Fruit fly (Drosophila melanogaster): ENCODE measurements around the gene CG11313.
A peak's percentile ranks its signal among the peaks of the same experiment; 100 is the strongest.

CG11313 gene

dm6 chr3R:30718442-30718841 is 12.5 kb downstream of the CG11313 start (continued):
- peak; percentile 33 for TF ChIP-seq org-1 (GFP tag; optimal IDR thresholded peaks at IDR 0.05)
- peak; percentile 14 for TF ChIP-seq CG30403 (GFP tag; optimal IDR thresholded peaks at IDR 0.05)
- no peak for TF ChIP-seq CG14860 (GFP tag; IDR thresholded peaks at IDR 0.05; ENCODE audit: partially characterized antibody)
- no peak for TF ChIP-seq CG7987 (GFP tag; optimal IDR thresholded peaks at IDR 0.05)
- no peak for TF ChIP-seq CG11456 (GFP tag; IDR thresholded peaks at IDR 0.05)
- TF ChIP-seq trh (GFP tag; optimal IDR thresholded peaks at IDR 0.05): no peak
- no peak for TF ChIP-seq Hr3 (GFP tag; optimal IDR thresholded peaks at IDR 0.05)
- no peak for TF ChIP-seq Mrtf (GFP tag; IDR thresholded peaks at IDR 0.05)
- no peak for TF ChIP-seq Poxn (GFP tag; IDR thresholded peaks at IDR 0.05)
- TF ChIP-seq Gsc (GFP tag; IDR thresholded peaks at IDR 0.05): no peak
- TF ChIP-seq gt (GFP tag; IDR thresholded peaks at IDR 0.05): no peak
- no peak for TF ChIP-seq CG12155 (GFP tag; optimal IDR thresholded peaks at IDR 0.05)
- 0 out of 3 replicates have a peak, but pooled peaks have one; percentile 46 for TF ChIP-seq otp (GFP tag; IDR thresholded peaks at IDR 0.05)
- no peak for TF ChIP-seq p53 (GFP tag; optimal IDR thresholded peaks at IDR 0.05)
- no peak for TF ChIP-seq NK7.1 (GFP tag; optimal IDR thresholded peaks at IDR 0.05)
- TF ChIP-seq cg (GFP tag; optimal IDR thresholded peaks at IDR 0.05): no peak
- TF ChIP-seq ci (GFP tag; IDR thresholded peaks at IDR 0.05): peak; percentile 75; the same call in 2 of the 3 replicates
- TF ChIP-seq crol (GFP tag; IDR thresholded peaks at IDR 0.05): no peak
- TF ChIP-seq ftz-f1 (GFP tag; optimal IDR thresholded peaks at IDR 0.05): no peak
- TF ChIP-seq en (GFP tag; optimal IDR thresholded peaks at IDR 0.05): no peak
- no peak for TF ChIP-seq Eip74EF (GFP tag; optimal IDR thresholded peaks at IDR 0.05)
- peak; percentile 2 for TF ChIP-seq ewg (GFP tag; optimal IDR thresholded peaks at IDR 0.05)
- peak; percentile 5 for TF ChIP-seq CG8924 (tag; optimal IDR thresholded peaks at IDR 0.05)
- peak; percentile 61; the same call in 1 of the 2 replicates for TF ChIP-seq CG32772 (GFP tag; IDR thresholded peaks at IDR 0.05)
- no peak for TF ChIP-seq CG7745 (tag; optimal IDR thresholded peaks at IDR 0.05)
- TF ChIP-seq CG13775 (GFP tag; optimal IDR thresholded peaks at IDR 0.05): no peak
- no peak for TF ChIP-seq aop (GFP tag; IDR thresholded peaks at IDR 0.05)
- TF ChIP-seq NC2α (GFP tag; optimal IDR thresholded peaks at IDR 0.05): no peak
- TF ChIP-seq CG12769 (tag; optimal IDR thresholded peaks at IDR 0.05): peak; percentile 5
- peak; percentile 50 for TF ChIP-seq gem (tag; optimal IDR thresholded peaks at IDR 0.05)
- no peak for TF ChIP-seq CG1832 (GFP tag; optimal IDR thresholded peaks at IDR 0.05)
- no peak for TF ChIP-seq grau (tag; optimal IDR thresholded peaks at IDR 0.05)
- no peak for TF ChIP-seq pan (optimal IDR thresholded peaks at IDR 0.05)
- peak in 1 of 2 experiments; percentile 15 for TF ChIP-seq pan (GFP tag; optimal IDR thresholded peaks at IDR 0.05 in 1 of 2, IDR thresholded peaks at IDR 0.05 in 1 of 2)
- TF ChIP-seq jing (GFP tag; optimal IDR thresholded peaks at IDR 0.05): no peak
- TF ChIP-seq emc (GFP tag; optimal IDR thresholded peaks at IDR 0.05): no peak
- no peak for TF ChIP-seq gcm (GFP tag; optimal IDR thresholded peaks at IDR 0.05)
- no peak for TF ChIP-seq abd-A (tag; optimal IDR thresholded peaks at IDR 0.05)
- peak; percentile 22 for TF ChIP-seq CG12391 (tag; optimal IDR thresholded peaks at IDR 0.05)
- no peak for TF ChIP-seq CkIIα-i1 (GFP tag; IDR thresholded peaks at IDR 0.05)
- peak; percentile 42 for TF ChIP-seq CG18262 (tag; optimal IDR thresholded peaks at IDR 0.05)
- no peak for TF ChIP-seq Abd-B (GFP tag; optimal IDR thresholded peaks at IDR 0.05)
- no peak for TF ChIP-seq prd (optimal IDR thresholded peaks at IDR 0.05)
- peak; percentile 71; the same call in 2 of the 3 replicates for TF ChIP-seq prd (GFP tag; IDR thresholded peaks at IDR 0.05)
- no peak for TF ChIP-seq crp (GFP tag; optimal IDR thresholded peaks at IDR 0.05)
- TF ChIP-seq hkb (optimal IDR thresholded peaks at IDR 0.05): no peak
- peak; percentile 51; the same call in 1 of the 2 replicates for TF ChIP-seq hkb (GFP tag; IDR thresholded peaks at IDR 0.05)
- no peak for TF ChIP-seq Asciz (GFP tag; optimal IDR thresholded peaks at IDR 0.05)
- no peak for TF ChIP-seq slp2 (GFP tag; optimal IDR thresholded peaks at IDR 0.05)
- no peak for TF ChIP-seq Taf1 (GFP tag; IDR thresholded peaks at IDR 0.05)
- 0 out of 4 replicates have a peak, but pooled peaks have one; percentile 6 for TF ChIP-seq Gug (GFP tag; IDR thresholded peaks at IDR 0.05)
- no peak for TF ChIP-seq Trl (optimal IDR thresholded peaks at IDR 0.05)
- no peak for TF ChIP-seq Trl (GFP tag; optimal IDR thresholded peaks at IDR 0.05)

All from whole organism, embryonic.